Fruit fly (Drosophila melanogaster): ENCODE measurements around the gene Smyd3.

Smyd3 gene

DNA sequence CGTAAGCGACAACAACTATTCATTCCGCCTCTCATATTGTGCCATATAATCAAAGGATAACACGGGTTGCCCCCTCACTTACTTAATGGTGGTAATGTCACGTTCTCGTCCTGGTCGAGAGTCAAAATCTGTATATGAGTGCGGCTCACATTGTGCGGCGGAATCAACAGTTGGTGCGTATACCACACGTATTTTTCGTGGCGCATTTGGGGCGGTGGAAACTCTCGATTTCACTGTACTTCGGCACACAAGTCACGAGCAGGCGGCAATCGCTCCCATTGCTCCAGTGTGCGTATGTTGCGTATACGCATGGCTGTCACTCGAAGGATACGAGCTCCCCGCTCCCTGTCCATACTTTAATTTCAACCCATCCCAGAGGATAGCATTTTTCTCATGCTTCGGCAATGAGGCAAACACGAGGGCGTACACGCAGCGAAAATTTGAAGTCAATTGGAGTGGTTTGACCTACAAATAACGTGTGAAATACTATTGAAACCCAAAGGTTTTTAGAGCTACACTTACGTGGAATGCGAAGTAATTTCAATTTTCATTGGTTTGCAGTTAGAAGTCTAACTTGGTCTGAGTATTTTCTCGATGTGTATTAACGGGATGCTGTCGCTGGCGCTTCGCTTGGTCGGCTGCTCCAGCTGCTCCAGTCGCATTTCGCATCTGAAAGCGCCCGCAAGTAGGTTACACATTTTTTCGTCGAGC lies 26.7 kb downstream of the Smyd3 start (continued):
- TF ChIP-seq CG17568 (GFP tag; optimal IDR thresholded peaks at IDR 0.05), result no peak
- TF ChIP-seq CG15011 (GFP tag; optimal IDR thresholded peaks at IDR 0.05), result peak; percentile 59
- TF ChIP-seq CG12299 (tag; optimal IDR thresholded peaks at IDR 0.05), result peak; percentile 33
- TF ChIP-seq stwl (tag; optimal IDR thresholded peaks at IDR 0.05), result no peak
- peak; percentile 32 for TF ChIP-seq CG9437 (GFP tag; optimal IDR thresholded peaks at IDR 0.05)
- peak; percentile 63 for TF ChIP-seq Drgx (GFP tag; IDR thresholded peaks at IDR 0.05)
- TF ChIP-seq ac (GFP tag; optimal IDR thresholded peaks at IDR 0.05), result no peak
- peak; percentile 8 for TF ChIP-seq disco-r (GFP tag; optimal IDR thresholded peaks at IDR 0.05)
- TF ChIP-seq nerfin-2 (GFP tag; IDR thresholded peaks at IDR 0.05; ENCODE audit: partially characterized antibody), result no peak
- TF ChIP-seq scrt (GFP tag; optimal IDR thresholded peaks at IDR 0.05), result peak; percentile 94

DNA sequence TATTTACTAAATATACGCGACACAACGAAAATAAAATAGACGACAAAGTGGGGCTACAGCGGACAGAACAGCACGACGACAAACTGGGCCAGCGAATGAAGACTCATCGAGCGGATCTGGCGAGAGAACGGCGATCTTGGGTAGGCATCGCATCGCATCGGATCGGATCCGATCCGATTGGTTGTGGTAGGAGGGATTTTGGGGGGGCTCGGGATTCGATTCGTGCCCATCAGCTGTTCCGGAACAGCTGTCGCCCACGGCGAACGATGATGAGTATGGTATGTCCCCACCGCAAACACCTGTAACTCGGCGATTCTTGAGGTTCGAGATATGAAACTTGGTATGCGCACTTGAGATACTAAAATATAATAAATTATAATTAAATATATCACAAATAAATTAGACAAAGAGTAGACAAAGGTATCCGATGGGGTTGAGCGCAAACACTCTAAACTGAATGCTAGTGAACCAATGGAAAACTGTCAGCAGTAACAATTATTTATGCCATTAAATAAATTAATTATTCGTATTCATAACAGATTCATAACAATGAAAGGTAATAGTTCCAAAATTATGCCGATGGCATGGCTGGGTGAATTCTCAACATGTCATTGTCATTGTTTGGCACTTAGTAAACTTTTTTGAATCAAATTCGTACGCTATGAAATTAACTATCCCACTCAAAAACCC lies 28.2 kb downstream of the Smyd3 start, which contains the start of the genes Vha36-3 and AANATL7:
Gene Vha36-3, minus strand, starts transcription at position 242 of the 690 bp plus-strand sequence.
Gene AANATL7, plus strand, starts transcription at position 640 of the 690 bp plus-strand sequence.
- TF ChIP-seq CG11560 (tag; IDR thresholded peaks at IDR 0.05) (no peak), CG6272 (GFP tag; IDR thresholded peaks at IDR 0.05) (no peak), crp (GFP tag; optimal IDR thresholded peaks at IDR 0.05) (peak in 1 of 2 experiments; percentile 63), kah (GFP tag; optimal IDR thresholded peaks at IDR 0.05) (peak; percentile 28), Deaf1 (tag; optimal IDR thresholded peaks at IDR 0.05) (peak; percentile 90)
